Fruit fly (Drosophila melanogaster) whole organism, wandering third instar larva: Measurements from ENCODE around the gene Pus1.

Experiments used
- CrebA ChIP-seq: fragments of 200-800 bp; sonication (Bioruptor generic); optimal IDR thresholded peaks from 2 replicates; lab custom pipeline; 2016; ENCODE audit warnings: missing biosample characterization, mild to moderate bottlenecking, missing genetic modification characterization, borderline replicate concordance
- Myc ChIP-seq: fragments of >200 bp; optimal IDR thresholded peaks from 2 replicates; lab custom pipeline; 2017
- br ChIP-seq: fragments of 200-800 bp; sonication (Bioruptor generic); optimal IDR thresholded peaks from 2 replicates; lab custom pipeline; 2016; ENCODE audit warnings: missing biosample characterization, missing genetic modification characterization
- brk ChIP-seq: fragments of 200-800 bp; sonication (Bioruptor generic); optimal IDR thresholded peaks from 2 replicates; lab custom pipeline; 2016; ENCODE audit warnings: missing biosample characterization, mild to moderate bottlenecking, missing genetic modification characterization
- fru ChIP-seq: fragments of 200-800 bp; sonication (Bioruptor generic); optimal IDR thresholded peaks from 3 replicates; lab custom pipeline; 2016; ENCODE audit warnings: missing biosample characterization, mild to moderate bottlenecking, missing genetic modification characterization
- h ChIP-seq: fragments of 200-800 bp; sonication (Bioruptor generic); optimal IDR thresholded peaks from 3 replicates; lab custom pipeline; 2016; ENCODE audit warnings: missing biosample characterization, mild to moderate bottlenecking, missing genetic modification characterization
- pan ChIP-seq: fragments of >200 bp; optimal IDR thresholded peaks from 2 replicates; lab custom pipeline; 2017
- psq ChIP-seq: fragments of 200-800 bp; sonication (Bioruptor generic); optimal IDR thresholded peaks from 3 replicates; lab custom pipeline; 2017; ENCODE audit warnings: missing biosample characterization, mild to moderate bottlenecking, missing genetic modification characterization, moderate library complexity
- usp ChIP-seq: fragments of >200 bp; optimal IDR thresholded peaks from 2 replicates; lab custom pipeline; 2017; ENCODE audit warnings: missing biosample characterization, missing genetic modification characterization

- TF ChIP-seq h: peak; percentile 59
- TF ChIP-seq CrebA (GFP tag; lab: Kevin White, UChicago): no peak
- TF ChIP-seq usp (GFP tag; lab: Kevin White, UChicago): no peak
- TF ChIP-seq brk (GFP tag; lab: Kevin White, UChicago): no peak
- no peak for TF ChIP-seq pan (lab: Kevin White, UChicago)
- TF ChIP-seq fru (GFP tag; lab: Kevin White, UChicago): peak; percentile 60
- no peak for TF ChIP-seq psq (GFP tag; lab: Kevin White, UChicago)
- no peak for TF ChIP-seq Myc (lab: Kevin White, UChicago)
- no peak for TF ChIP-seq br (GFP tag; lab: Kevin White, UChicago)
Measured at dm6 chr3R:20555023-20555422, 37.4 kb downstream of the Pus1 start.
